Fruit fly (Drosophila melanogaster) whole organism, embryonic: Measurements from ENCODE around the gene Crtc.

ENCODE experiments used
- Ada2b ChIP-seq: fragments of 200-800 bp; sonication (Bioruptor generic); IDR thresholded peaks from 2 replicates; pipeline ENCODE4 v1.3.6; 2022; ENCODE audit warnings: missing biosample characterization, missing genetic modification characterization
- Antp ChIP-seq: fragments of 200-800 bp; sonication (Bioruptor generic); optimal IDR thresholded peaks from 3 replicates; lab custom pipeline; 2016; ENCODE audit warnings: missing biosample characterization, missing genetic modification characterization
- Bteb2 ChIP-seq: fragments of 200-800 bp; sonication (Bioruptor generic); optimal IDR thresholded peaks from 2 replicates; lab custom pipeline; 2016; ENCODE audit warnings: missing biosample characterization, missing genetic modification characterization
- CG11696 ChIP-seq: fragments of 200-800 bp; sonication (Bioruptor generic); IDR thresholded peaks from 2 replicates; pipeline ENCODE4 v1.3.6; 2022; ENCODE audit warnings: missing biosample characterization, missing genetic modification characterization
- CG12219 ChIP-seq: fragments of 200-800 bp; sonication (Bioruptor generic); optimal IDR thresholded peaks from 3 replicates; lab custom pipeline; 2018; ENCODE audit warnings: missing biosample characterization, mild to moderate bottlenecking, missing genetic modification characterization
- CG12299 ChIP-seq: fragments of 200-800 bp; sonication (Bioruptor generic); optimal IDR thresholded peaks from 2 replicates; lab custom pipeline; 2018; ENCODE audit warnings: missing biosample characterization, mild to moderate bottlenecking, missing genetic modification characterization
- CG1233 ChIP-seq: fragments of 200-800 bp; sonication (Bioruptor generic); optimal IDR thresholded peaks from 4 replicates; lab custom pipeline; 2018; ENCODE audit warnings: missing biosample characterization, mild to moderate bottlenecking, missing genetic modification characterization
- CG15011 ChIP-seq: fragments of 200-800 bp; sonication (Bioruptor generic); optimal IDR thresholded peaks from 3 replicates; lab custom pipeline; 2018; ENCODE audit warnings: missing biosample characterization, mild to moderate bottlenecking, missing genetic modification characterization
- CG17328 ChIP-seq: fragments of 200-800 bp; sonication (Bioruptor generic); IDR thresholded peaks from 2 replicates; pipeline ENCODE4 v1.3.6; 2022; ENCODE audit warnings: missing biosample characterization, missing genetic modification characterization
- CG2199 ChIP-seq: fragments of 200-800 bp; sonication (Bioruptor generic); IDR thresholded peaks from 3 replicates; pipeline ENCODE4 v1.3.6; 2022; ENCODE audit warnings: missing biosample characterization, missing genetic modification characterization
- CG33557 ChIP-seq: fragments of 200-800 bp; sonication (Bioruptor generic); optimal IDR thresholded peaks from 2 replicates; lab custom pipeline; 2019; ENCODE audit warnings: missing biosample characterization, mild to moderate bottlenecking, missing genetic modification characterization, moderate library complexity
- CG4282 ChIP-seq: fragments of 200-800 bp; sonication (Bioruptor generic); optimal IDR thresholded peaks from 2 replicates; lab custom pipeline; 2016; ENCODE audit warnings: missing biosample characterization, missing genetic modification characterization
- CG4424 ChIP-seq: fragments of 200-800 bp; sonication (Bioruptor generic); optimal IDR thresholded peaks from 3 replicates; lab custom pipeline; 2016; ENCODE audit warnings: missing biosample characterization, missing genetic modification characterization
- CG5953 ChIP-seq: fragments of 200-800 bp; sonication (Bioruptor generic); IDR thresholded peaks from 2 replicates; pipeline ENCODE4 v1.3.6; 2022; ENCODE audit warnings: missing biosample characterization, missing genetic modification characterization
- CG7928 ChIP-seq: fragments of 200-800 bp; sonication (Bioruptor generic); optimal IDR thresholded peaks from 2 replicates; lab custom pipeline; 2017; ENCODE audit warnings: missing biosample characterization, mild to moderate bottlenecking, missing genetic modification characterization
- CG7987 ChIP-seq: fragments of 200-800 bp; sonication (Bioruptor generic); optimal IDR thresholded peaks from 2 replicates; lab custom pipeline; 2018; ENCODE audit warnings: missing biosample characterization, mild to moderate bottlenecking, missing genetic modification characterization, moderate library complexity
- CG8290 ChIP-seq, 3 experiments: fragments of 200-800 bp; sonication (Bioruptor generic); optimal IDR thresholded peaks; 2 replicates each; lab custom pipeline; 2016 to 2019; ENCODE audit warnings: missing biosample characterization in 3 of 3, missing genetic modification characterization in 3 of 3, mild to moderate bottlenecking in 2 of 3, moderate library complexity in 1 of 3
- CG9932 ChIP-seq: fragments of 200-800 bp; sonication (Bioruptor generic); IDR thresholded peaks from 2 replicates; pipeline ENCODE4 v1.3.6; 2022; ENCODE audit warnings: missing biosample characterization, missing genetic modification characterization
- Dip2 ChIP-seq: fragments of 200-800 bp; sonication (Bioruptor generic); IDR thresholded peaks from 2 replicates; pipeline ENCODE4 v1.3.6; 2022; ENCODE audit warnings: missing biosample characterization, missing genetic modification characterization
- Elba2 ChIP-seq: fragments of 200-800 bp; sonication (Bioruptor generic); optimal IDR thresholded peaks from 3 replicates; lab custom pipeline; 2016; ENCODE audit warnings: missing biosample characterization, missing genetic modification characterization
- Fer3 ChIP-seq: fragments of 200-800 bp; sonication (Bioruptor generic); optimal IDR thresholded peaks from 2 replicates; lab custom pipeline; 2018; ENCODE audit warnings: missing biosample characterization, mild to moderate bottlenecking, missing genetic modification characterization, moderate library complexity
- Gsc ChIP-seq: fragments of 200-800 bp; sonication (Bioruptor generic); IDR thresholded peaks from 2 replicates; pipeline ENCODE4 v1.3.6; 2022; ENCODE audit warnings: missing biosample characterization, missing genetic modification characterization
- HLH4C ChIP-seq: fragments of 200-800 bp; sonication (Bioruptor generic); IDR thresholded peaks from 3 replicates; pipeline ENCODE4 v1.3.6; 2022; ENCODE audit warnings: missing biosample characterization, missing genetic modification characterization; ENCODE audit not compliant: partially characterized antibody
- Hr51 ChIP-seq, 2 experiments: fragments of 200-800 bp; sonication (Bioruptor generic); optimal IDR thresholded peaks; 2 replicates in 1 of 2; 3 replicates in 1 of 2; lab custom pipeline; 2016 to 2018; ENCODE audit warnings: missing biosample characterization in 2 of 2, missing genetic modification characterization in 2 of 2, mild to moderate bottlenecking in 1 of 2, moderate library complexity in 1 of 2
- Meics ChIP-seq: fragments of 200-800 bp; sonication (Bioruptor generic); optimal IDR thresholded peaks from 2 replicates; lab custom pipeline; 2017; ENCODE audit warnings: missing biosample characterization, mild to moderate bottlenecking, missing genetic modification characterization
- Ptx1 ChIP-seq: fragments of 200-800 bp; sonication (Bioruptor generic); IDR thresholded peaks from 2 replicates; pipeline ENCODE4 v1.3.6; 2022; ENCODE audit warnings: missing biosample characterization, missing genetic modification characterization
- Side ChIP-seq: fragments of 200-800 bp; sonication (Bioruptor generic); optimal IDR thresholded peaks from 2 replicates; lab custom pipeline; 2016; ENCODE audit warnings: missing biosample characterization, missing genetic modification characterization
- Stat92E ChIP-seq, 3 experiments: fragments of >200 bp in 2 of 3; fragments of 200-800 bp in 1 of 3; sonication (Bioruptor generic) in 1 of 3; optimal IDR thresholded peaks; 2 replicates each; lab custom pipeline; 2017 to 2019; ENCODE audit warnings: missing biosample characterization in 3 of 3, missing genetic modification characterization in 3 of 3, mild to moderate bottlenecking in 1 of 3, moderate library complexity in 1 of 3
- Trl ChIP-seq, 3 experiments: fragments of >200 bp in 2 of 3; fragments of 200-800 bp in 1 of 3; sonication (Bioruptor generic) in 1 of 3; optimal IDR thresholded peaks; 2 replicates in 1 of 3; 3 replicates in 2 of 3; lab custom pipeline; 2016 to 2017; ENCODE audit warnings: missing biosample characterization in 1 of 3, missing genetic modification characterization in 1 of 3
- YL-1 ChIP-seq: fragments of 200-800 bp; sonication (Bioruptor generic); optimal IDR thresholded peaks from 3 replicates; lab custom pipeline; 2017; ENCODE audit warnings: missing biosample characterization, mild to moderate bottlenecking, missing genetic modification characterization
- corto ChIP-seq: fragments of 200-800 bp; sonication (Bioruptor generic); optimal IDR thresholded peaks from 2 replicates; lab custom pipeline; 2016; ENCODE audit warnings: missing biosample characterization, mild to moderate bottlenecking, missing genetic modification characterization, moderate library complexity
- crol ChIP-seq: fragments of 200-800 bp; sonication (Bioruptor generic); IDR thresholded peaks from 2 replicates; pipeline ENCODE4 v1.3.6; 2022; ENCODE audit warnings: missing biosample characterization, missing genetic modification characterization
- dimm ChIP-seq: fragments of 200-800 bp; sonication (Bioruptor generic); IDR thresholded peaks from 2 replicates; pipeline ENCODE4 v1.3.6; 2022; ENCODE audit warnings: missing biosample characterization, missing genetic modification characterization
- dm ChIP-seq: fragments of 200-800 bp; sonication (Bioruptor generic); optimal IDR thresholded peaks from 3 replicates; lab custom pipeline; 2016; ENCODE audit warnings: missing biosample characterization, missing genetic modification characterization
- eyg ChIP-seq: fragments of 200-800 bp; sonication (Bioruptor generic); optimal IDR thresholded peaks from 3 replicates; lab custom pipeline; 2016; ENCODE audit warnings: missing biosample characterization, missing genetic modification characterization
- gcm ChIP-seq: fragments of 200-800 bp; sonication (Bioruptor generic); optimal IDR thresholded peaks from 2 replicates; lab custom pipeline; 2019; ENCODE audit warnings: missing biosample characterization, mild to moderate bottlenecking, missing genetic modification characterization, moderate library complexity
- hkb ChIP-seq, 2 experiments: fragments of 200-800 bp in 1 of 2; fragments of >200 bp in 1 of 2; sonication (Bioruptor generic) in 1 of 2; IDR thresholded peaks in 1 of 2; optimal IDR thresholded peaks in 1 of 2; 2 replicates each; pipeline versions ENCODE4 v1.3.6 to Lab custom; 2017 to 2022; ENCODE audit warnings: missing biosample characterization in 1 of 2, missing genetic modification characterization in 1 of 2
- lab ChIP-seq: fragments of 200-800 bp; sonication (Bioruptor generic); optimal IDR thresholded peaks from 3 replicates; lab custom pipeline; 2017; ENCODE audit warnings: missing biosample characterization, missing genetic modification characterization, mild to moderate bottlenecking, moderate library complexity, missing genetic modification reagents
- pho ChIP-seq: fragments of 200-800 bp; sonication (Bioruptor generic); optimal IDR thresholded peaks from 2 replicates; lab custom pipeline; 2016; ENCODE audit warnings: missing biosample characterization, missing genetic modification characterization
- repo ChIP-seq: fragments of 200-800 bp; sonication (Bioruptor generic); optimal IDR thresholded peaks from 2 replicates; lab custom pipeline; 2016; ENCODE audit warnings: missing biosample characterization, missing genetic modification characterization
- salm ChIP-seq: fragments of 200-800 bp; sonication (Bioruptor generic); optimal IDR thresholded peaks from 2 replicates; lab custom pipeline; 2018; ENCODE audit warnings: missing biosample characterization, mild to moderate bottlenecking, missing genetic modification characterization
- sens ChIP-seq: fragments of 200-800 bp; sonication (Bioruptor generic); peaks from one replicate; lab custom pipeline; 2016; ENCODE audit warnings: missing biosample characterization, missing genetic modification characterization
- seq ChIP-seq: fragments of 200-800 bp; sonication (Bioruptor generic); IDR thresholded peaks from 2 replicates; pipeline ENCODE4 v1.3.6; 2022; ENCODE audit warnings: missing biosample characterization, missing genetic modification characterization
- slbo ChIP-seq: fragments of 200-800 bp; sonication (Bioruptor generic); IDR thresholded peaks from 2 replicates; pipeline ENCODE4 v1.3.6; 2022; ENCODE audit warnings: missing biosample characterization, missing genetic modification characterization
- tll ChIP-seq, 2 experiments: fragments of 200-800 bp in 1 of 2; fragments of >200 bp in 1 of 2; sonication (Bioruptor generic) in 1 of 2; optimal IDR thresholded peaks; 2 replicates each; lab custom pipeline; 2017 to 2019; ENCODE audit warnings: missing biosample characterization in 2 of 2, missing genetic modification characterization in 2 of 2, mild to moderate bottlenecking in 1 of 2, moderate library complexity in 1 of 2
- usp ChIP-seq: fragments of >200 bp; optimal IDR thresholded peaks from 2 replicates; lab custom pipeline; 2017; ENCODE audit warnings: missing biosample characterization, missing genetic modification characterization
- vvl ChIP-seq: fragments of 200-800 bp; sonication (Bioruptor generic); IDR thresholded peaks from 2 replicates; pipeline ENCODE4 v1.3.6; 2022; ENCODE audit warnings: missing biosample characterization, missing genetic modification characterization

Crtc gene

dm6 chr3L:17659268-17659589 lies 9.8 kb downstream of the Crtc start (continued):
- TF ChIP-seq Hr51 (GFP tag; optimal IDR thresholded peaks at IDR 0.05; lab: Kevin White, UChicago) (peak in 1 of 2 experiments; percentile 45), Bteb2 (GFP tag; lab: Kevin White, UChicago) (peak; percentile 33), YL-1 (GFP tag; lab: Kevin White, UChicago) (peak; percentile 15), HLH4C (GFP tag; lab: Robert Waterston, UW) (no peak), hkb (optimal IDR thresholded peaks at IDR 0.05; lab: Kevin White, UChicago) (no peak), hkb (GFP tag; IDR thresholded peaks at IDR 0.05; lab: Robert Waterston, UW) (0 out of 2 replicates have a peak, but pooled peaks have one; percentile 37), CG5953 (GFP tag; lab: Robert Waterston, UW) (no peak), dm (GFP tag; lab: Kevin White, UChicago) (no peak), Gsc (GFP tag; lab: Robert Waterston, UW) (no peak), Side (peak; percentile 36), CG8290 (GFP tag; optimal IDR thresholded peaks at IDR 0.05; lab: Kevin White, UChicago) (no peak), CG8290 (tag; optimal IDR thresholded peaks at IDR 0.05; lab: Kevin White, UChicago) (peak in 1 of 2 experiments; percentile 88), Ptx1 (GFP tag; lab: Robert Waterston, UW) (no peak), Elba2 (no peak), sens (GFP tag; lab: Kevin White, UChicago) (no peak), tll (GFP tag; optimal IDR thresholded peaks at IDR 0.05; lab: Kevin White, UChicago) (no peak), dimm (GFP tag; lab: Robert Waterston, UW) (no peak), Trl (optimal IDR thresholded peaks at IDR 0.05; lab: Kevin White, UChicago) (peak in 1 of 2 experiments; percentile 35), Trl (GFP tag; optimal IDR thresholded peaks at IDR 0.05; lab: Kevin White, UChicago) (peak; percentile 21), slbo (GFP tag; lab: Robert Waterston, UW) (no peak), CG15011 (GFP tag; lab: Kevin White, UChicago) (peak; percentile 38), CG33557 (GFP tag; lab: Kevin White, UChicago) (no peak), salm (tag; lab: Kevin White, UChicago) (no peak), CG7987 (GFP tag; lab: Kevin White, UChicago) (peak; percentile 71), repo (GFP tag; lab: Kevin White, UChicago) (no peak), vvl (GFP tag; lab: Robert Waterston, UW) (0 out of 2 replicates have a peak, but pooled peaks have one; percentile 31), gcm (no peak), CG9932 (peak; percentile 49), pho (GFP tag; lab: Kevin White, UChicago) (peak; percentile 62), Fer3 (tag; lab: Kevin White, UChicago) (peak; percentile 45), crol (GFP tag; lab: Robert Waterston, UW) (no peak), CG4424 (GFP tag; lab: Kevin White, UChicago) (peak; percentile 18), seq (GFP tag; lab: Robert Waterston, UW) (peak; percentile 55; the same call in 1 of the 2 replicates)

DNA sequence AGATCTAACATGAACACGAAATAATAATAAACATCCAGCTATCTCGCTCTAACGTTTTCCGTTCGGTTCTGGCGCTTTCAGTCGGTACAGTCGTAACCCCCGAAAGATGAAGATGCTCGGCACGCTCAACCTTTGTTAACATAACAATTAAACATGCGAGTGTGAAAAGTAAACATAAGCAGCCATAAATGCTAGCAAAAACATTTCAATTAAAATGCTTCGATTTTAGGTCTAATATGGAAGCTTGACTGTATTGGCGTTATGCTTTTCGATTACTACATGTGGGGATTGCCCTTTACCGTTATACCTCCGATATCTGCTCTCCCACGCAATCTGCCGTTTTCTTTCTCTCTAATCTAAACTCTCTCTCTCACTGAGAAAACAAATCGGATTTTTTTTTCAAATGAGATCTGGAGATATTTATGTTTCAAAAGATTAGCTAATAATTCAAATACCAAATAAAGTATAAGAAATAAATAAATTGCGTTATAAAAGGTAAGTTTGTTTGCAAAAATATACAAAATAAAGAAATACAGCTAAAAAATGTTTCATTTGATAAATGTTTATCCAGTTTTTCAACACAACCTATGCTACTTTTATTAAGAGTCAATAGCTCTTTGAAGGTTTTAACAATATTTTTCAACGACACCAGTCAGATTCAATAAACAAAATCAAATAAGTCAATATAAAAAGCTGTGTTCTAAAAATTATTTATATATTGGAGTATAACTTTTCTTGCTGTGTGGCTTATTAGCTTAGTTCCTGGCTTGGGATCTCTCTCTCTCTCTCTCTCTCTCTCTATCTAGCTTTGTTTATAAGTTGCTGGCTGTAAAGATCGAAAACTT lies 10.4 kb downstream of the Crtc start:
- TF ChIP-seq corto (GFP tag; lab: Kevin White, UChicago) (peak; percentile 53), lab (peak; percentile 96), Ada2b (GFP tag; lab: Robert Waterston, UW) (peak; percentile 91), Dip2 (GFP tag; lab: Robert Waterston, UW) (peak; percentile 32; the same call in 1 of the 2 replicates), crol (GFP tag; lab: Robert Waterston, UW) (0 out of 2 replicates have a peak, but pooled peaks have one; percentile 27), CG7928 (GFP tag; lab: Kevin White, UChicago) (peak; percentile 70), CG12299 (tag; lab: Kevin White, UChicago) (peak; percentile 62), CG12219 (GFP tag; lab: Kevin White, UChicago) (peak; percentile 89), Meics (GFP tag; lab: Kevin White, UChicago) (peak; percentile 89), CG4282 (GFP tag; lab: Kevin White, UChicago) (peak; percentile 85), Antp (peak; percentile 95), CG17328 (GFP tag; lab: Robert Waterston, UW) (peak; percentile 93), eyg (GFP tag; lab: Kevin White, UChicago) (peak; percentile 90), CG11696 (GFP tag; lab: Robert Waterston, UW) (peak; percentile 80), usp (GFP tag; lab: Kevin White, UChicago) (no peak), CG1233 (GFP tag; lab: Kevin White, UChicago) (peak; percentile 83), Stat92E (GFP tag; optimal IDR thresholded peaks at IDR 0.05; lab: Kevin White, UChicago) (no peak), CG2199 (peak; percentile 86)
